Fruit fly (Drosophila melanogaster): Measurements from ENCODE around the gene CG34377.

DNA sequence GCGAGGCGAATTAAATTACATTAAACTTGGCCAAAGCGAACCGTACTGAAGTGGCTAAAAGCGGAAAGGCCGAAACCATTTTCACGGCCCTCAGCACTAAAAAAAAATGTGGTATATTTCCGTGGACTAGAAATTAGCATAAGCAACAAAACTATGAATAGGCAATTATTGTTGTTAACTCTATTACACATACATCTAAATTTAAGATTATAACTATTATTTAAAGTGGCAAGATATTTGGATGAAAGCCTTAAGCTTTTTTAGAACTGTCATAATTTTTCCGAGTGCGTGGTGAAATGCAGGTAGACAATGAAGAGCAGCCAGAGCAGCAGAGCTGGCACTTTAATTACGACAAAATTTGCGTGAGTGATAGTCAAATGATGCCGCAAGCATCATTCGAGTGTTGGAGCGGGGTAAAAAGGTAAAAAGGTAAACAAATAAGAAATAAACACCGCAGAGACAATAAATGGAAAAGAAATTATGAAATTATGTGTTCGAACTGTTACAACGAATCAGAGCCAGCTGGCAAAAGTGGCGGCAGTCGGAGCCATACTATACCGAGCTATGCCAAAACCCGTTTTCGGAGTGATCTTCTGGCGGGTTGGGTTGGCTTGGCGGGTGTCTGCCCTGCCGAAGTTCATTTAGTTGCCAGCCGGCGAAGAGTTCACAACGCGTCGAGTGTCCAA, 4.9 kb upstream of the CG34377 start, which contains the start of gene CG7080:
- no peak for TF ChIP-seq insv (optimal IDR thresholded peaks at IDR 0.05)
- TF ChIP-seq psq (optimal IDR thresholded peaks at IDR 0.05) = no peak
- TF ChIP-seq ttk (optimal IDR thresholded peaks at IDR 0.05) = no peak
- TF ChIP-seq h (optimal IDR thresholded peaks at IDR 0.05) = no peak
- no peak for TF ChIP-seq Myc (optimal IDR thresholded peaks at IDR 0.05)
- TF ChIP-seq Sin3A (optimal IDR thresholded peaks at IDR 0.05) = no peak

Data from Kc167 (cell line).